Fruit fly (Drosophila melanogaster): Measurements from ENCODE around the gene Galphaf.

Galphaf gene

dm6 chr3L:16645323-16645982 is 22.3 kb downstream of the Galphaf start (continued):
- peak; percentile 32 for TF ChIP-seq scrt (GFP tag; optimal IDR thresholded peaks at IDR 0.05)
- TF ChIP-seq schlank (tag; optimal IDR thresholded peaks at IDR 0.05) = no peak
- no peak for TF ChIP-seq CG3407 (GFP tag; optimal IDR thresholded peaks at IDR 0.05)
- TF ChIP-seq Trl (optimal IDR thresholded peaks at IDR 0.05) = peak; percentile 50 to 56
- no peak for TF ChIP-seq Trl (GFP tag; optimal IDR thresholded peaks at IDR 0.05)
- no peak for TF ChIP-seq Stat92E (GFP tag; optimal IDR thresholded peaks at IDR 0.05)
- TF ChIP-seq tgo (GFP tag; IDR thresholded peaks at IDR 0.05) = no peak
- TF ChIP-seq vfl (GFP tag; optimal IDR thresholded peaks at IDR 0.05) = no peak
- no peak for TF ChIP-seq ems (GFP tag; optimal IDR thresholded peaks at IDR 0.05)
- TF ChIP-seq tx (GFP tag; optimal IDR thresholded peaks at IDR 0.05) = no peak
- TF ChIP-seq CG6765 (GFP tag; optimal IDR thresholded peaks at IDR 0.05) = no peak
- no peak for TF ChIP-seq Dp (GFP tag; optimal IDR thresholded peaks at IDR 0.05)
- TF ChIP-seq HLH3B (GFP tag; IDR thresholded peaks at IDR 0.05) = no peak
- no peak for TF ChIP-seq CG7556 (GFP tag; optimal IDR thresholded peaks at IDR 0.05)
- peak; percentile 66 for TF ChIP-seq sqz (GFP tag; optimal IDR thresholded peaks at IDR 0.05)
- TF ChIP-seq CG9609 (GFP tag; optimal IDR thresholded peaks at IDR 0.05) = no peak
- peak; percentile 66; the same call in 1 of the 2 replicates for TF ChIP-seq seq (GFP tag; IDR thresholded peaks at IDR 0.05)
- no peak for TF ChIP-seq Oaz (GFP tag; IDR thresholded peaks at IDR 0.05)
- TF ChIP-seq Med (GFP tag) = peak; percentile 46
- no peak for TF ChIP-seq Atf-2 (GFP tag; optimal IDR thresholded peaks at IDR 0.05)
- TF ChIP-seq CG3995 (GFP tag; optimal IDR thresholded peaks at IDR 0.05) = no peak
- no peak for TF ChIP-seq CG14050 (GFP tag; IDR thresholded peaks at IDR 0.05)
- no peak for TF ChIP-seq CG17829 (tag; optimal IDR thresholded peaks at IDR 0.05)
- no peak for TF ChIP-seq fu2 (GFP tag; optimal IDR thresholded peaks at IDR 0.05)
- peak; percentile 90 for TF ChIP-seq pros (GFP tag; optimal IDR thresholded peaks at IDR 0.05)
- TF ChIP-seq Adf1 (GFP tag; IDR thresholded peaks at IDR 0.05) = no peak
- TF ChIP-seq CG7745 (tag; optimal IDR thresholded peaks at IDR 0.05) = no peak
- TF ChIP-seq CG4282 (GFP tag; optimal IDR thresholded peaks at IDR 0.05) = no peak
- no peak for TF ChIP-seq CG1647 (GFP tag; optimal IDR thresholded peaks at IDR 0.05)
- no peak for TF ChIP-seq CG2120 (GFP tag; optimal IDR thresholded peaks at IDR 0.05)
- TF ChIP-seq sima (GFP tag; optimal IDR thresholded peaks at IDR 0.05) = no peak
- TF ChIP-seq Abd-B (GFP tag; optimal IDR thresholded peaks at IDR 0.05) = no peak
- no peak for TF ChIP-seq C15 (GFP tag; IDR thresholded peaks at IDR 0.05)
- TF ChIP-seq CG10565 (GFP tag; optimal IDR thresholded peaks at IDR 0.05) = no peak
- TF ChIP-seq CG6689 (GFP tag; IDR thresholded peaks at IDR 0.05) = no peak
- TF ChIP-seq CG10959 (GFP tag; IDR thresholded peaks at IDR 0.05) = no peak
- peak; percentile 71 for TF ChIP-seq crol (GFP tag; IDR thresholded peaks at IDR 0.05)
- no peak for TF ChIP-seq CG4730 (GFP tag; IDR thresholded peaks at IDR 0.05)
- TF ChIP-seq ara (GFP tag; IDR thresholded peaks at IDR 0.05) = no peak
- no peak for TF ChIP-seq toy (GFP tag; IDR thresholded peaks at IDR 0.05)
- no peak for TF ChIP-seq tup (GFP tag; optimal IDR thresholded peaks at IDR 0.05)
- no peak for TF ChIP-seq pho (GFP tag; optimal IDR thresholded peaks at IDR 0.05)
- TF ChIP-seq CG13424 (tag; optimal IDR thresholded peaks at IDR 0.05) = no peak
- no peak for TF ChIP-seq croc (GFP tag; conservative IDR thresholded peaks at IDR 0.05)
- no peak for TF ChIP-seq CG5953 (GFP tag; IDR thresholded peaks at IDR 0.05)
- no peak for TF ChIP-seq mam (GFP tag; optimal IDR thresholded peaks at IDR 0.05)
- TF ChIP-seq chif (GFP tag; optimal IDR thresholded peaks at IDR 0.05) = no peak
- no peak for TF ChIP-seq al (GFP tag; IDR thresholded peaks at IDR 0.05)
- TF ChIP-seq Sox102F (GFP tag; optimal IDR thresholded peaks at IDR 0.05) = no peak
- peak; percentile 81 for TF ChIP-seq CG4360 (GFP tag; IDR thresholded peaks at IDR 0.05)
- no peak for TF ChIP-seq en (GFP tag; optimal IDR thresholded peaks at IDR 0.05)
- no peak for TF ChIP-seq CG15601 (tag; optimal IDR thresholded peaks at IDR 0.05)

Data from whole organism, embryonic.